Fruit fly (Drosophila melanogaster) whole organism: ENCODE measurements around the gene CG14270.

Experiments used
- psq ChIP-seq: fragments of >200 bp; optimal IDR thresholded peaks from 2 replicates; lab custom pipeline; 2017
- usp ChIP-seq: fragments of >200 bp; optimal IDR thresholded peaks from 2 replicates; lab custom pipeline; 2017; ENCODE audit warnings: missing biosample characterization, missing genetic modification characterization, mixed read lengths

dm6 chrX:3440506-3440905 is 44.7 kb downstream of the CG14270 start:
- TF ChIP-seq psq (no peak), usp (GFP tag; lab: Kevin White, UChicago) (no peak)
